Fruit fly (Drosophila melanogaster) whole organism, pupa: Measurements from ENCODE around the gene CG8329.

Experiments
- CG10348 ChIP-seq: fragments of 200-800 bp; sonication (Bioruptor generic); IDR thresholded peaks from 2 replicates; pipeline ENCODE4 v1.3.6; 2022; ENCODE audit warnings: missing biosample characterization, missing genetic modification characterization
- CG12605 ChIP-seq: fragments of 200-800 bp; sonication (Bioruptor generic); IDR thresholded peaks from 2 replicates; pipeline ENCODE4 v1.3.6; 2022; ENCODE audit warnings: missing biosample characterization, missing genetic modification characterization
- CG13204 ChIP-seq: fragments of 200-800 bp; sonication (Bioruptor generic); optimal IDR thresholded peaks from 2 replicates; lab custom pipeline; 2018; ENCODE audit warnings: missing biosample characterization, mild to moderate bottlenecking, missing genetic modification characterization, moderate library complexity
- CG14655 ChIP-seq: fragments of 200-800 bp; sonication (Bioruptor generic); optimal IDR thresholded peaks from 3 replicates; lab custom pipeline; 2017; ENCODE audit warnings: mild to moderate bottlenecking, missing biosample characterization, missing genetic modification reagents, missing genetic modification characterization
- CG15710 ChIP-seq: fragments of 200-800 bp; sonication (Bioruptor generic); optimal IDR thresholded peaks from 2 replicates; lab custom pipeline; 2018; ENCODE audit warnings: missing biosample characterization, mild to moderate bottlenecking, missing genetic modification characterization, moderate library complexity
- CG17806 ChIP-seq: fragments of 200-800 bp; sonication (Bioruptor generic); optimal IDR thresholded peaks from 2 replicates; lab custom pipeline; 2018; ENCODE audit warnings: missing biosample characterization, mild to moderate bottlenecking, missing genetic modification characterization, moderate library complexity
- CG32121 ChIP-seq: fragments of 200-800 bp; sonication (Bioruptor generic); IDR thresholded peaks from 2 replicates; pipeline ENCODE4 v1.3.6; 2022; ENCODE audit warnings: missing biosample characterization, missing genetic modification characterization
- CG34367 ChIP-seq: fragments of 200-800 bp; sonication (Bioruptor generic); optimal IDR thresholded peaks from 2 replicates; lab custom pipeline; 2018; ENCODE audit warnings: missing biosample characterization, mild to moderate bottlenecking, missing genetic modification characterization
- CG4496 ChIP-seq: fragments of 200-800 bp; sonication (Bioruptor generic); IDR thresholded peaks from 3 replicates; pipeline ENCODE4 v1.3.6; 2022; ENCODE audit warnings: missing biosample characterization, missing genetic modification characterization
- CG8159 ChIP-seq: fragments of 200-800 bp; sonication (Bioruptor generic); optimal IDR thresholded peaks from 3 replicates; lab custom pipeline; 2018; ENCODE audit warnings: missing biosample characterization, mild to moderate bottlenecking, missing genetic modification characterization, moderate library complexity
- CG8301 ChIP-seq: fragments of 200-800 bp; sonication (Bioruptor generic); optimal IDR thresholded peaks from 2 replicates; lab custom pipeline; 2018; ENCODE audit warnings: missing biosample characterization, mild to moderate bottlenecking, missing genetic modification characterization
- CG9948 ChIP-seq: fragments of 200-800 bp; sonication (Bioruptor generic); optimal IDR thresholded peaks from 2 replicates; lab custom pipeline; 2018; ENCODE audit warnings: missing biosample characterization, mild to moderate bottlenecking, missing genetic modification characterization, moderate library complexity
- D1 ChIP-seq: fragments of 200-800 bp; sonication (Bioruptor generic); optimal IDR thresholded peaks from 2 replicates; lab custom pipeline; 2018; ENCODE audit warnings: missing biosample characterization, mild to moderate bottlenecking, missing genetic modification characterization, moderate library complexity
- EcR ChIP-seq: fragments of 200-800 bp; sonication (Bioruptor generic); optimal IDR thresholded peaks from 3 replicates; lab custom pipeline; 2019; ENCODE audit warnings: missing biosample characterization, missing genetic modification characterization, mild to moderate bottlenecking, moderate library complexity, missing genetic modification reagents
- Ets98B ChIP-seq: fragments of 200-800 bp; sonication (Bioruptor generic); IDR thresholded peaks from 2 replicates; pipeline ENCODE4 v1.3.6; 2022; ENCODE audit warnings: missing biosample characterization, missing genetic modification characterization
- Pif1A ChIP-seq: fragments of 200-800 bp; sonication (Bioruptor generic); optimal IDR thresholded peaks from 3 replicates; lab custom pipeline; 2016; ENCODE audit warnings: missing biosample characterization, missing genetic modification characterization
- Pif1B ChIP-seq: fragments of 200-800 bp; sonication (Bioruptor generic); optimal IDR thresholded peaks from 3 replicates; lab custom pipeline; 2016; ENCODE audit warnings: missing biosample characterization, missing genetic modification characterization
- Snoo ChIP-seq: fragments of 200-800 bp; sonication (Bioruptor generic); optimal IDR thresholded peaks from 3 replicates; lab custom pipeline; 2017; ENCODE audit warnings: missing biosample characterization, mild to moderate bottlenecking, missing genetic modification characterization, inconsistent platforms
- fd96Ca ChIP-seq: fragments of 200-800 bp; sonication (Bioruptor generic); IDR thresholded peaks from 3 replicates; pipeline ENCODE4 v1.3.6; 2022; ENCODE audit warnings: missing biosample characterization, missing genetic modification characterization
- gl ChIP-seq: fragments of 200-800 bp; sonication (Bioruptor generic); optimal IDR thresholded peaks from 2 replicates; lab custom pipeline; 2018; ENCODE audit warnings: missing biosample characterization, mild to moderate bottlenecking, missing genetic modification characterization
- rn ChIP-seq: fragments of 200-800 bp; sonication (Bioruptor generic); IDR thresholded peaks from 2 replicates; pipeline ENCODE4 v1.3.6; 2022; ENCODE audit warnings: missing biosample characterization, missing genetic modification characterization

Gene CG8329

dm6 chr3L:9637812-9638211 lies at the start of gene CG8329:
CG8329 (plus strand) TSS chr3L:9638112.
- TF ChIP-seq CG12605 (GFP tag; lab: Robert Waterston, UW): no peak
- TF ChIP-seq Snoo (tag; lab: Kevin White, UChicago): no peak
- no peak for TF ChIP-seq Ets98B (GFP tag; lab: Robert Waterston, UW)
- TF ChIP-seq CG34367: no peak
- TF ChIP-seq D1 (tag; lab: Kevin White, UChicago): no peak
- no peak for TF ChIP-seq fd96Ca (GFP tag; lab: Robert Waterston, UW)
- TF ChIP-seq CG4496 (GFP tag; lab: Robert Waterston, UW): no peak
- no peak for TF ChIP-seq rn (GFP tag; lab: Robert Waterston, UW)
- TF ChIP-seq Pif1A (GFP tag; lab: Kevin White, UChicago): no peak
- no peak for TF ChIP-seq CG10348 (GFP tag; lab: Robert Waterston, UW)
- no peak for TF ChIP-seq gl
- TF ChIP-seq EcR: no peak
- no peak for TF ChIP-seq CG9948 (tag; lab: Kevin White, UChicago)

- TF ChIP-seq CG12605 (GFP tag; lab: Robert Waterston, UW): no peak
- no peak for TF ChIP-seq CG8159 (tag; lab: Kevin White, UChicago)
- no peak for TF ChIP-seq D1 (tag; lab: Kevin White, UChicago)
- no peak for TF ChIP-seq fd96Ca (GFP tag; lab: Robert Waterston, UW)
- no peak for TF ChIP-seq gl
- TF ChIP-seq CG14655: no peak
- no peak for TF ChIP-seq CG34367
- TF ChIP-seq Ets98B (GFP tag; lab: Robert Waterston, UW): no peak
- no peak for TF ChIP-seq EcR
- TF ChIP-seq CG32121: no peak
- TF ChIP-seq CG8301 (tag; lab: Kevin White, UChicago): no peak
- no peak for TF ChIP-seq CG4496 (GFP tag; lab: Robert Waterston, UW)
- no peak for TF ChIP-seq CG9948 (tag; lab: Kevin White, UChicago)
- TF ChIP-seq Pif1B (GFP tag; lab: Kevin White, UChicago): no peak
Observed at dm6 chr3L:9597464-9597863, 40.4 kb upstream of the CG8329 start, which contains the start of gene Tmc. Tmc (plus strand) TSS chr3L:9597764.

- TF ChIP-seq CG15710 (tag; lab: Kevin White, UChicago) (no peak), Snoo (tag; lab: Kevin White, UChicago) (no peak), CG13204 (GFP tag; lab: Kevin White, UChicago) (no peak), CG4496 (GFP tag; lab: Robert Waterston, UW) (no peak), gl (no peak), rn (GFP tag; lab: Robert Waterston, UW) (no peak), Pif1B (GFP tag; lab: Kevin White, UChicago) (no peak), CG8301 (tag; lab: Kevin White, UChicago) (no peak), EcR (no peak)
Observed at dm6 chr3L:9598688-9599087, 39.2 kb upstream of the CG8329 start, which contains the start of gene CG3222. CG3222 (plus strand) TSS chr3L:9598988.

- no peak for TF ChIP-seq CG13204 (GFP tag; lab: Kevin White, UChicago)
Observed at dm6 chr3L:9601225-9601624, 36.7 kb upstream of the CG8329 start, which contains the start of the genes CG3088 and CG3306. CG3088 (minus strand) TSS chr3L:9601325. CG3306 (plus strand) TSS chr3L:9601523.

- no peak for TF ChIP-seq CG8301 (tag; lab: Kevin White, UChicago)
- TF ChIP-seq Pif1B (GFP tag; lab: Kevin White, UChicago): no peak
- no peak for TF ChIP-seq CG32121
- TF ChIP-seq D1 (tag; lab: Kevin White, UChicago): peak; percentile 86
Observed at dm6 chr3L:9613960-9614588, 23.8 kb upstream of the CG8329 start.

dm6 chr3L:9614589-9615442 lies 23.1 kb upstream of the CG8329 start, which contains the start of gene LanB2:
LanB2 (plus strand) TSS chr3L:9614914.
- TF ChIP-seq CG34367 (no peak), fd96Ca (GFP tag; lab: Robert Waterston, UW) (peak; percentile 59; the same call in 1 of the 3 replicates), CG9948 (tag; lab: Kevin White, UChicago) (no peak), CG17806 (no peak), CG14655 (no peak), CG4496 (GFP tag; lab: Robert Waterston, UW) (no peak; the same call in 2 of the 3 replicates), CG12605 (GFP tag; lab: Robert Waterston, UW) (0 out of 2 replicates have a peak, but pooled peaks have one; percentile 13), gl (peak; percentile 23), CG8159 (tag; lab: Kevin White, UChicago) (peak; percentile 37), CG10348 (GFP tag; lab: Robert Waterston, UW) (no peak), EcR (peak; percentile 81), Pif1A (GFP tag; lab: Kevin White, UChicago) (peak; percentile 15), Ets98B (GFP tag; lab: Robert Waterston, UW) (peak; percentile 66; the same call in 1 of the 2 replicates), CG15710 (tag; lab: Kevin White, UChicago) (peak; percentile 1)
